Worm (Caenorhabditis elegans): ENCODE results near the gene Y62E10A.3.

The Y62E10A.3 gene

DNA sequence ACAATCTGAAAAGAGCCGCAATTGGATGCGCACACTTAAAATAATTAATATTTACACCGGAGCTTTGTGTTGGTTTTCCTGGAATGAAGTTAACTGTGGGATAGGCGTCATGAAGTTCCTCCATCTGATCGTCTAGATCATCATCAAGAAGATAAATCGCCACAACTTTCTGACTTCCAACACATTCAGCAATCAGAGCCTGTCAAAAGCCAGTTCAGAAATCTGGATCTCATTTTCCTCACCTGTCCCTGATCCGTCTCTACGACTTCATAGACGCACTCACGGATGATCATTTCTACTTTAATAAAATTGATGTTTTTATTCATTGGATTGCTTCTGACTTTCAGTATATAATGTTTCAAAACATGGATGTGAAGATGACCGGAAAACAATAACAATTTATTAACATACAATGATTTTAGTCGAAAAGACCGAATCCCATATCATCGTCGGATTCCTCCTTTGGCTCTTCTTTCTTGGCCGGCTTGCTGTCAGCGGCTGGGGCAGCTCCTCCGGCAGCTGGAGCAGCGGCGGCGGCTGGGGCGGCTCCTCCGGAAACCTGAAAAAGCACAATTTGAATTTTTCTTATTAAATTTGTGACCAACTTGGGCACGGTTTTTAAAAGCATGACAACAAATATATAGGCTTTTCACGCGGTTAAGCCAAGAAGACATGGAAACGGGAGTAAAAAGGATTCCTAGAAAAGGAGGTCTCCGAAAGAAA lies 9.2 kb upstream of the Y62E10A.3 start, which contains the start of gene agt-1 (continued):
- TF ChIP-seq akir-1 (GFP tag; optimal IDR thresholded peaks at IDR 0.05), result no peak
- TF ChIP-seq sea-2 (GFP tag; IDR thresholded peaks at IDR 0.05), result no peak
- no peak for TF ChIP-seq ztf-28 (GFP tag; IDR thresholded peaks at IDR 0.05)
- no peak for TF ChIP-seq bed-1 (GFP tag; IDR thresholded peaks at IDR 0.05)
- no peak for TF ChIP-seq snpc-4 (GFP tag; optimal IDR thresholded peaks at IDR 0.05)
- peak in 2 of 4 experiments; percentile 40 to 71 for TF ChIP-seq snpc-4 (tag; optimal IDR thresholded peaks at IDR 0.05)
- TF ChIP-seq mel-28 (tag; optimal IDR thresholded peaks at IDR 0.05; ENCODE audit: borderline replicate concordance), result no peak
- TF ChIP-seq nfya-1 (tag; optimal IDR thresholded peaks at IDR 0.05; ENCODE audit: borderline replicate concordance, insufficient read depth), result no peak

ce11 chrIV:13364869-13365268 lies 4.8 kb upstream of the Y62E10A.3 start, which contains the start of gene srsx-25:
Gene srsx-25 (plus strand): TSS chrIV:13365169.
- TF ChIP-seq ceh-58 (GFP tag; IDR thresholded peaks at IDR 0.05), result no peak
- no peak for TF ChIP-seq nhr-179 (tag; optimal IDR thresholded peaks at IDR 0.05)
- no peak for TF ChIP-seq hmg-20 (GFP tag; IDR thresholded peaks at IDR 0.05)
- TF ChIP-seq nhr-120 (GFP tag; IDR thresholded peaks at IDR 0.05), result no peak
- no peak for TF ChIP-seq ZK185.1 (tag; optimal IDR thresholded peaks at IDR 0.05; ENCODE audit: poor library complexity, severe bottlenecking)
- TF ChIP-seq lsy-27 (tag; optimal IDR thresholded peaks at IDR 0.05; ENCODE audit: borderline replicate concordance, insufficient read depth), result no peak
- no peak for TF ChIP-seq cebp-1 (GFP tag; IDR thresholded peaks at IDR 0.05)
- no peak for TF ChIP-seq cebp-1 (tag; optimal IDR thresholded peaks at IDR 0.05)
- TF ChIP-seq zim-3 (tag; optimal IDR thresholded peaks at IDR 0.05), result no peak
- TF ChIP-seq ceh-91 (GFP tag; IDR thresholded peaks at IDR 0.05), result no peak
- TF ChIP-seq tbp1 (GFP tag; optimal IDR thresholded peaks at IDR 0.05), result no peak
- no peak for TF ChIP-seq madf-10 (tag; optimal IDR thresholded peaks at IDR 0.05)
- TF ChIP-seq Y53G8AR.9 (GFP tag; conservative IDR thresholded peaks at IDR 0.05), result no peak
- TF ChIP-seq ceh-79 (tag; optimal IDR thresholded peaks at IDR 0.05), result no peak
- no peak for TF ChIP-seq aptf-3 (GFP tag; IDR thresholded peaks at IDR 0.05)
- TF ChIP-seq B0019.2 (GFP tag; conservative IDR thresholded peaks at IDR 0.05), result no peak
- no peak for TF ChIP-seq lir-1 (GFP tag; conservative IDR thresholded peaks at IDR 0.05)
- no peak for TF ChIP-seq dox-1 (GFP tag; IDR thresholded peaks at IDR 0.05)
- TF ChIP-seq mel-28 (tag; optimal IDR thresholded peaks at IDR 0.05; ENCODE audit: borderline replicate concordance), result no peak

ce11 chrIV:13358488-13358887 lies 1.6 kb downstream of the Y62E10A.3 start, which contains the start of gene W02A2.8:
Gene W02A2.8 (minus strand): TSS chrIV:13358588.
- TF ChIP-seq K12H6.12 (tag; optimal IDR thresholded peaks at IDR 0.05) (no peak), let-526 (GFP tag; IDR thresholded peaks at IDR 0.05) (no peak), C06A6.2 (GFP tag; conservative IDR thresholded peaks at IDR 0.05) (no peak), aptf-3 (GFP tag; IDR thresholded peaks at IDR 0.05) (no peak), egrh-3 (GFP tag; IDR thresholded peaks at IDR 0.05) (no peak)

DNA sequence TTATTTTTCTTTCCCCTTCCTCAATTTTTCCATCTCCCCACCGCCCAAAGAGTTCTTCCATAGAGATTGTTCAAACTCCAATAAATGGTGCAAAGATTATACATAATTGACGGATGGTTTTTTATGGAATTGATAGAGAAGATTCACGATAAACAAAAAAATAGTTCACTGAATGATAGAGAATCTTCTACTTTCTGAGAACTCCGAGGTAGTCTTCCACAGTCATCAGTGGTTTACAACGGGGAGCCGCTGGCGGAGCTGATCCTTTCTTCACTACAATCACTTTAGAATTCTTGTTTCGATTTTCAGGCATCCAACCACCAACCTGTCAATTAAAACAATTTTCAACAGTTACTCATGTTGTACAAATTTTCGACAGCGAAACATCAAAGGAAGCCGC lies 4.0 kb downstream of the Y62E10A.3 start:
- no peak for TF ChIP-seq akir-1 (GFP tag; optimal IDR thresholded peaks at IDR 0.05)
- TF ChIP-seq cebp-2 (GFP tag; IDR thresholded peaks at IDR 0.05), result peak; percentile 58; the same call in 1 of the 2 replicates
- no peak for TF ChIP-seq lir-1 (GFP tag; conservative IDR thresholded peaks at IDR 0.05)
- TF ChIP-seq hmg-1.2 (GFP tag; IDR thresholded peaks at IDR 0.05), result 0 out of 2 replicates have a peak, but pooled peaks have one; percentile 13
- TF ChIP-seq pbrm-1 (GFP tag; IDR thresholded peaks at IDR 0.05), result 0 out of 2 replicates have a peak, but pooled peaks have one; percentile 45
- 0 out of 2 replicates have a peak, but pooled peaks have one; percentile 57 for TF ChIP-seq madf-3 (GFP tag; IDR thresholded peaks at IDR 0.05)
- no peak for TF ChIP-seq tbx-9 (tag; optimal IDR thresholded peaks at IDR 0.05; ENCODE audit: borderline replicate concordance)
- TF ChIP-seq B0336.3 (GFP tag; IDR thresholded peaks at IDR 0.05), result peak; percentile 57; the same call in 1 of the 2 replicates
- TF ChIP-seq rcor-1 (GFP tag; IDR thresholded peaks at IDR 0.05), result peak; percentile 24; the same call in 1 of the 2 replicates
- 0 out of 2 replicates have a peak, but pooled peaks have one; percentile 8 for TF ChIP-seq F33H1.4 (GFP tag; IDR thresholded peaks at IDR 0.05)
- no peak for TF ChIP-seq attf-3 (GFP tag; conservative IDR thresholded peaks at IDR 0.05)
- TF ChIP-seq Y53G8AR.9 (GFP tag; conservative IDR thresholded peaks at IDR 0.05), result no peak; the same call in 1 of the 2 replicates
- TF ChIP-seq hrde-1 (tag; optimal IDR thresholded peaks at IDR 0.05; ENCODE audit: borderline replicate concordance), result peak; percentile 20
- no peak for TF ChIP-seq ccch-3 (GFP tag; optimal IDR thresholded peaks at IDR 0.05)
- peak; percentile 63 for TF ChIP-seq hsf-1 (GFP tag; IDR thresholded peaks at IDR 0.05)
- no peak for TF ChIP-seq Y67H2A.10 (GFP tag; conservative IDR thresholded peaks at IDR 0.05)
